Fruit fly (Drosophila melanogaster) whole organism, adult: Measurements from ENCODE around the gene CG11696.

Source experiments
- CG7101 ChIP-seq: fragments of 200-800 bp; sonication (Bioruptor generic); optimal IDR thresholded peaks from 2 replicates; lab custom pipeline; 2018; ENCODE audit warnings: missing biosample characterization, mild to moderate bottlenecking, missing genetic modification characterization, moderate library complexity
- Clk ChIP-seq: fragments of 200-800 bp; sonication (Bioruptor generic); optimal IDR thresholded peaks from 2 replicates; lab custom pipeline; 2017; ENCODE audit warnings: missing biosample characterization, missing genetic modification characterization
- cnc ChIP-seq, 2 experiments: fragments of >200 bp; optimal IDR thresholded peaks; 2 replicates each; lab custom pipeline; 2017
- kay ChIP-seq: fragments of 200-800 bp; sonication (Bioruptor generic); peaks from one replicate; lab custom pipeline; 2016; ENCODE audit warnings: missing biosample characterization, missing genetic modification characterization, borderline replicate concordance

DNA sequence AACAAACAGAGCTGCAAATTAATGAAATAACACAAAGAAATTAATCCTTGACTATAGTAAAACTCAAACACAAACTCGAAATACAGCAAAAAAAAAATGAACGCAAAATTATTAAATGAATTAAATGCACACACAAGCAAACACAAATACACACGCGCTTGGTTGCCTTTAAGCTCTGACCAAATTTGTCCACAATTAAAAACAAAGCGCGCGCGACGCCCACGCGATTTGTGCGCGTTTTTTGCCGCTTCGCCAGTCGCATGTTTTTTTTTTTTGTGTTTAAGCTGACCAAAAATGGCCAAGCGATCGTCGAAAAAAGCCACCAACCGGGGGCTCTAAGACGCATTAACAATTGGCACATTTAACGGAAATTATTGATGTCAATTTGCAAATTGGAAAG, 30.2 kb upstream of the CG11696 start:
- TF ChIP-seq kay (GFP tag; lab: Kevin White, UChicago) = no peak
- TF ChIP-seq cnc (optimal IDR thresholded peaks at IDR 0.05; lab: Kevin White, UChicago) = no peak
- no peak for TF ChIP-seq CG7101 (tag; lab: Kevin White, UChicago)
- no peak for TF ChIP-seq Clk (GFP tag; lab: Kevin White, UChicago)
